Worm (Caenorhabditis elegans): ENCODE results near the gene srxa-9.
A peak's percentile ranks its signal among the peaks of the same experiment; 100 is the strongest.

srxa-9 gene

DNA sequence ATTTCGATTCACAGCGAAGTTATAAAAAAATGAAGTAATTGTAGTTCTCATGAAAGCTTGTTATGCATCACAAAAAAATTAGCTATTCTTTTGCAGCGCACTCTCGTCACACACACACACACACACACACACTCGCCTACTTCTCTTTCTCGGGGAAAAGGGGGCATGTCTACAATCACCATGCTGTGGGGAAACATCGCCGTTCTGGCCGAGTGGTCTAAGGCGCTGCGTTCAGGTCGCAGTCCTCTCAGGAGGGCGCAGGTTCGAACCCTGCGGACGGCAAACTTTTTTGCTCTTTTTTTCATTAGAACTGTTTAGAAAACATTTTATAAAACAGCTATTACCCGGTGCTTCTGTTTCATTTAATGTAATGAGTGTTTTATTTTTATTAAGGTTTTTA lies 5.0 kb upstream of the srxa-9 start (continued):
- peak; percentile 61 for TF ChIP-seq zim-3 (tag; optimal IDR thresholded peaks at IDR 0.05)
- TF ChIP-seq nhr-120 (GFP tag; IDR thresholded peaks at IDR 0.05): 0 out of 2 replicates have a peak, but pooled peaks have one; percentile 58
- TF ChIP-seq sdz-38 (tag; optimal IDR thresholded peaks at IDR 0.05): peak; percentile 63
- peak; percentile 20 for TF ChIP-seq F49E8.2 (tag; optimal IDR thresholded peaks at IDR 0.05; ENCODE audit: insufficient read depth)
- TF ChIP-seq attf-5 (GFP tag; optimal IDR thresholded peaks at IDR 0.05): peak; percentile 45
- peak; percentile 84; the same call in 1 of the 2 replicates for TF ChIP-seq cebp-2 (GFP tag; IDR thresholded peaks at IDR 0.05)
- no peak for TF ChIP-seq nfya-1 (tag; optimal IDR thresholded peaks at IDR 0.05; ENCODE audit: borderline replicate concordance, insufficient read depth)
- peak; percentile 86 for TF ChIP-seq nhr-90 (tag; optimal IDR thresholded peaks at IDR 0.05)
- peak; percentile 80 for TF ChIP-seq ztf-18 (tag; optimal IDR thresholded peaks at IDR 0.05)
- peak; percentile 58; the same call in 1 of the 2 replicates for TF ChIP-seq B0019.2 (GFP tag; conservative IDR thresholded peaks at IDR 0.05)
- 0 out of 2 replicates have a peak, but pooled peaks have one; percentile 17 for TF ChIP-seq Y79H2A.3 (GFP tag; conservative IDR thresholded peaks at IDR 0.05)
- TF ChIP-seq B0035.1 (tag; optimal IDR thresholded peaks at IDR 0.05): peak; percentile 74
- peak; percentile 2 for TF ChIP-seq tlf-1 (GFP tag; optimal IDR thresholded peaks at IDR 0.05)
- TF ChIP-seq mxl-1 (tag; optimal IDR thresholded peaks at IDR 0.05): peak; percentile 64
- TF ChIP-seq ceh-79 (tag; optimal IDR thresholded peaks at IDR 0.05): peak; percentile 45
- peak; percentile 73 for TF ChIP-seq ceh-27 (GFP tag; optimal IDR thresholded peaks at IDR 0.05)
- TF ChIP-seq ccch-3 (GFP tag; optimal IDR thresholded peaks at IDR 0.05): no peak
- no peak for TF ChIP-seq ztf-22 (GFP tag; optimal IDR thresholded peaks at IDR 0.05)
- TF ChIP-seq pha-4 (tag; optimal IDR thresholded peaks at IDR 0.05): no peak
- peak; percentile 63 to 87 for TF ChIP-seq rec-8 (tag; optimal IDR thresholded peaks at IDR 0.05)
- TF ChIP-seq ztf-25 (GFP tag; IDR thresholded peaks at IDR 0.05): peak; percentile 83
- no peak for TF ChIP-seq hlh-26 (GFP tag; conservative IDR thresholded peaks at IDR 0.05)
- TF ChIP-seq rcor-1 (GFP tag; IDR thresholded peaks at IDR 0.05): peak; percentile 82
- TF ChIP-seq egl-44 (GFP tag; IDR thresholded peaks at IDR 0.05): peak; percentile 87
- peak; percentile 60 for TF ChIP-seq akir-1 (GFP tag; optimal IDR thresholded peaks at IDR 0.05)
- TF ChIP-seq F39B2.1 (GFP tag; IDR thresholded peaks at IDR 0.05): 0 out of 2 replicates have a peak, but pooled peaks have one; percentile 29
- TF ChIP-seq zfh-2 (GFP tag; conservative IDR thresholded peaks at IDR 0.05): peak; percentile 89
- peak; percentile 74 for TF ChIP-seq snpc-3.4 (tag; optimal IDR thresholded peaks at IDR 0.05)
- TF ChIP-seq mcd-1 (GFP tag; IDR thresholded peaks at IDR 0.05): peak; percentile 71
- peak; percentile 74 for TF ChIP-seq T26A5.8 (tag; optimal IDR thresholded peaks at IDR 0.05)
- peak; percentile 14; the same call in 1 of the 2 replicates for TF ChIP-seq sea-2 (GFP tag; IDR thresholded peaks at IDR 0.05)
- peak; percentile 79 for TF ChIP-seq gei-17 (GFP tag; optimal IDR thresholded peaks at IDR 0.05)
- TF ChIP-seq somi-1 (GFP tag; optimal IDR thresholded peaks at IDR 0.05): peak; percentile 44
- TF ChIP-seq ztf-6 (GFP tag; IDR thresholded peaks at IDR 0.05): peak; percentile 73; the same call in 1 of the 2 replicates
- peak; percentile 60 for TF ChIP-seq K12H6.12 (tag; optimal IDR thresholded peaks at IDR 0.05)
- TF ChIP-seq T07F8.4 (tag; optimal IDR thresholded peaks at IDR 0.05): peak; percentile 72
- TF ChIP-seq tbx-9 (tag; optimal IDR thresholded peaks at IDR 0.05; ENCODE audit: borderline replicate concordance): no peak
- TF ChIP-seq lin-40 (tag; optimal IDR thresholded peaks at IDR 0.05): peak; percentile 56
- peak; percentile 61 for TF ChIP-seq F10E7.11 (tag; optimal IDR thresholded peaks at IDR 0.05)
- peak; percentile 47; the same call in 1 of the 2 replicates for TF ChIP-seq ztf-28 (GFP tag; IDR thresholded peaks at IDR 0.05)
- TF ChIP-seq snpc-4 (GFP tag; optimal IDR thresholded peaks at IDR 0.05): peak; percentile 64
- TF ChIP-seq snpc-4 (tag; optimal IDR thresholded peaks at IDR 0.05): peak; percentile 32 to 85 (median 66)
- TF ChIP-seq F33H1.4 (GFP tag; IDR thresholded peaks at IDR 0.05): 0 out of 2 replicates have a peak, but pooled peaks have one; percentile 24
- no peak for TF ChIP-seq ceh-58 (GFP tag; IDR thresholded peaks at IDR 0.05)
- TF ChIP-seq bed-1 (GFP tag; IDR thresholded peaks at IDR 0.05): no peak
- no peak for TF ChIP-seq ceh-91 (GFP tag; IDR thresholded peaks at IDR 0.05)
- TF ChIP-seq F22D6.2 (tag; optimal IDR thresholded peaks at IDR 0.05): no peak
- peak; percentile 56 for TF ChIP-seq F57A8.1 (GFP tag; optimal IDR thresholded peaks at IDR 0.05)

Data from whole organism, young adult.